Worm (Caenorhabditis elegans): ENCODE measurements around the gene Y54E2A.5.

Y54E2A.5 gene

ce11 chrII:14728119-14728518 lies 29.5 kb downstream of the Y54E2A.5 start:
- TF ChIP-seq madf-10 (tag; optimal IDR thresholded peaks at IDR 0.05) (no peak), bed-2 (GFP tag; IDR thresholded peaks at IDR 0.05) (no peak), snpc-1.1 (tag; optimal IDR thresholded peaks at IDR 0.05; ENCODE audit: insufficient read depth) (no peak), Y95B8A.8 (GFP tag; IDR thresholded peaks at IDR 0.05) (no peak), pha-4 (tag; optimal IDR thresholded peaks at IDR 0.05) (no peak), efl-1 (GFP tag; optimal IDR thresholded peaks at IDR 0.05) (no peak), lag-1 (GFP tag; IDR thresholded peaks at IDR 0.05) (no peak), ceh-100 (GFP tag; IDR thresholded peaks at IDR 0.05) (no peak), cebp-2 (GFP tag; IDR thresholded peaks at IDR 0.05) (no peak), lin-40 (tag; optimal IDR thresholded peaks at IDR 0.05) (no peak), gei-17 (GFP tag; optimal IDR thresholded peaks at IDR 0.05) (no peak), mxl-1 (tag; optimal IDR thresholded peaks at IDR 0.05) (no peak), hmg-20 (GFP tag; IDR thresholded peaks at IDR 0.05) (no peak), sptf-2 (GFP tag; optimal IDR thresholded peaks at IDR 0.05) (no peak), F52B5.7 (tag; optimal IDR thresholded peaks at IDR 0.05) (no peak), ekl-4 (GFP tag; IDR thresholded peaks at IDR 0.05) (no peak), B0035.1 (tag; optimal IDR thresholded peaks at IDR 0.05) (no peak), dox-1 (GFP tag; IDR thresholded peaks at IDR 0.05) (no peak), egrh-3 (GFP tag; IDR thresholded peaks at IDR 0.05) (no peak)

ce11 chrII:14706479-14706878 lies 51.1 kb downstream of the Y54E2A.5 start:
- TF ChIP-seq mel-28 (tag; optimal IDR thresholded peaks at IDR 0.05; ENCODE audit: borderline replicate concordance) (no peak), sea-2 (GFP tag; IDR thresholded peaks at IDR 0.05) (no peak), B0019.2 (GFP tag; conservative IDR thresholded peaks at IDR 0.05) (no peak)

Measured in whole organism, young adult.